Fruit fly (Drosophila melanogaster) whole organism, embryonic: ENCODE measurements around the gene Vm26Ac.

ENCODE experiments used
- Blimp-1 ChIP-seq: fragments of 200-800 bp; sonication (Bioruptor generic); optimal IDR thresholded peaks from 3 replicates; lab custom pipeline; 2018; ENCODE audit warnings: missing biosample characterization, missing genetic modification characterization, mild to moderate bottlenecking, moderate library complexity, missing genetic modification reagents
- Bteb2 ChIP-seq: fragments of 200-800 bp; sonication (Bioruptor generic); optimal IDR thresholded peaks from 2 replicates; lab custom pipeline; 2016; ENCODE audit warnings: missing biosample characterization, missing genetic modification characterization
- CG10979 ChIP-seq: fragments of 200-800 bp; sonication (Bioruptor generic); optimal IDR thresholded peaks from 2 replicates; lab custom pipeline; 2018; ENCODE audit warnings: missing biosample characterization, mild to moderate bottlenecking, missing genetic modification characterization, moderate library complexity
- CG13424 ChIP-seq: fragments of 200-800 bp; sonication (Bioruptor generic); optimal IDR thresholded peaks from 2 replicates; lab custom pipeline; 2019; ENCODE audit warnings: missing biosample characterization, mild to moderate bottlenecking, missing genetic modification characterization, moderate library complexity
- CG17568 ChIP-seq: fragments of 200-800 bp; sonication (Bioruptor generic); optimal IDR thresholded peaks from 2 replicates; lab custom pipeline; 2018; ENCODE audit warnings: missing biosample characterization, mild to moderate bottlenecking, missing genetic modification characterization, moderate library complexity
- CG2120 ChIP-seq: fragments of 200-800 bp; sonication (Bioruptor generic); optimal IDR thresholded peaks from 3 replicates; lab custom pipeline; 2016; ENCODE audit warnings: missing biosample characterization, missing genetic modification characterization
- CG3163 ChIP-seq: fragments of 200-800 bp; sonication (Bioruptor generic); optimal IDR thresholded peaks from 3 replicates; lab custom pipeline; 2016; ENCODE audit warnings: missing biosample characterization, missing genetic modification characterization
- CG34376 ChIP-seq: fragments of 200-800 bp; sonication (Bioruptor generic); optimal IDR thresholded peaks from 2 replicates; lab custom pipeline; 2018; ENCODE audit warnings: missing biosample characterization, mild to moderate bottlenecking, missing genetic modification characterization
- CG34422 ChIP-seq: fragments of 200-800 bp; sonication (Bioruptor generic); IDR thresholded peaks from 3 replicates; pipeline ENCODE4 v1.3.6; 2022; ENCODE audit warnings: missing biosample characterization, missing genetic modification characterization
- CG4707 ChIP-seq: fragments of 200-800 bp; sonication (Bioruptor generic); optimal IDR thresholded peaks from 2 replicates; lab custom pipeline; 2018; ENCODE audit warnings: missing biosample characterization, mild to moderate bottlenecking, missing genetic modification characterization, moderate library complexity
- CG7556 ChIP-seq: fragments of 200-800 bp; sonication (Bioruptor generic); optimal IDR thresholded peaks from 2 replicates; lab custom pipeline; 2017; ENCODE audit warnings: missing biosample characterization, mild to moderate bottlenecking, missing genetic modification characterization
- CG8281 ChIP-seq: fragments of 200-800 bp; sonication (Bioruptor generic); optimal IDR thresholded peaks from 2 replicates; lab custom pipeline; 2018; ENCODE audit warnings: missing biosample characterization, mild to moderate bottlenecking, missing genetic modification characterization, moderate library complexity
- Dek ChIP-seq: fragments of 200-800 bp; sonication (Bioruptor generic); optimal IDR thresholded peaks from 3 replicates; lab custom pipeline; 2019; ENCODE audit warnings: missing biosample characterization, mild to moderate bottlenecking, missing genetic modification characterization, moderate library complexity
- Doc3 ChIP-seq: fragments of 200-800 bp; sonication (Bioruptor generic); IDR thresholded peaks from 3 replicates; pipeline ENCODE4 v1.3.6; 2022; ENCODE audit warnings: missing biosample characterization, missing genetic modification characterization; ENCODE audit not compliant: partially characterized antibody
- Dref ChIP-seq: fragments of 200-800 bp; sonication (Bioruptor generic); IDR thresholded peaks from 2 replicates; pipeline ENCODE4 v1.3.6; 2022; ENCODE audit warnings: missing biosample characterization, missing genetic modification characterization
- Hr3 ChIP-seq: fragments of 200-800 bp; sonication (Bioruptor generic); optimal IDR thresholded peaks from 3 replicates; lab custom pipeline; 2016; ENCODE audit warnings: missing biosample characterization, missing genetic modification characterization
- Med ChIP-seq: fragments of 200-800 bp; sonication (Bioruptor generic); peaks from one replicate; lab custom pipeline; 2016; ENCODE audit warnings: missing biosample characterization, missing genetic modification characterization, mild to moderate bottlenecking, inconsistent platforms, moderate library complexity
- Ravus ChIP-seq: fragments of 200-800 bp; sonication (Bioruptor generic); IDR thresholded peaks from 2 replicates; pipeline ENCODE4 v1.3.6; 2022; ENCODE audit warnings: missing biosample characterization, missing genetic modification characterization
- Sox100B ChIP-seq: fragments of 200-800 bp; sonication (Bioruptor generic); optimal IDR thresholded peaks from 3 replicates; lab custom pipeline; 2018; ENCODE audit warnings: missing biosample characterization, mild to moderate bottlenecking, missing genetic modification characterization
- Spps ChIP-seq: fragments of 200-800 bp; sonication (Bioruptor generic); optimal IDR thresholded peaks from 2 replicates; lab custom pipeline; 2018; ENCODE audit warnings: missing biosample characterization, mild to moderate bottlenecking, missing genetic modification characterization
- amos ChIP-seq: fragments of 200-800 bp; sonication (Bioruptor generic); IDR thresholded peaks from 2 replicates; pipeline ENCODE4 v1.3.6; 2022; ENCODE audit warnings: missing biosample characterization, missing genetic modification characterization; ENCODE audit not compliant: partially characterized antibody
- bbx ChIP-seq: fragments of 200-800 bp; sonication (Bioruptor generic); IDR thresholded peaks from 2 replicates; pipeline ENCODE4 v1.3.6; 2022; ENCODE audit warnings: missing biosample characterization, missing genetic modification characterization; ENCODE audit not compliant: partially characterized antibody
- caup ChIP-seq: fragments of 200-800 bp; sonication (Bioruptor generic); optimal IDR thresholded peaks from 3 replicates; lab custom pipeline; 2017; ENCODE audit warnings: missing biosample characterization, mild to moderate bottlenecking, missing genetic modification characterization, moderate library complexity; ENCODE audit not compliant: severe bottlenecking
- cg ChIP-seq: fragments of 200-800 bp; sonication (Bioruptor generic); optimal IDR thresholded peaks from 3 replicates; lab custom pipeline; 2019; ENCODE audit warnings: missing biosample characterization, mild to moderate bottlenecking, missing genetic modification characterization, moderate library complexity
- ci ChIP-seq: fragments of 200-800 bp; sonication (Bioruptor generic); IDR thresholded peaks from 3 replicates; pipeline ENCODE4 v1.3.6; 2022; ENCODE audit warnings: missing biosample characterization, missing genetic modification characterization
- corto ChIP-seq: fragments of 200-800 bp; sonication (Bioruptor generic); optimal IDR thresholded peaks from 2 replicates; lab custom pipeline; 2016; ENCODE audit warnings: missing biosample characterization, mild to moderate bottlenecking, missing genetic modification characterization, moderate library complexity
- dm ChIP-seq: fragments of 200-800 bp; sonication (Bioruptor generic); optimal IDR thresholded peaks from 3 replicates; lab custom pipeline; 2016; ENCODE audit warnings: missing biosample characterization, missing genetic modification characterization
- ems ChIP-seq: fragments of 200-800 bp; sonication (Bioruptor generic); optimal IDR thresholded peaks from 3 replicates; lab custom pipeline; 2016; ENCODE audit warnings: missing biosample characterization, missing genetic modification characterization
- gsb ChIP-seq: fragments of 200-800 bp; sonication (Bioruptor generic); IDR thresholded peaks from 2 replicates; pipeline ENCODE4 v1.3.6; 2022; ENCODE audit warnings: missing biosample characterization, missing genetic modification characterization
- hkb ChIP-seq, 2 experiments: fragments of 200-800 bp in 1 of 2; fragments of >200 bp in 1 of 2; sonication (Bioruptor generic) in 1 of 2; IDR thresholded peaks in 1 of 2; optimal IDR thresholded peaks in 1 of 2; 2 replicates each; pipeline versions ENCODE4 v1.3.6 to Lab custom; 2017 to 2022; ENCODE audit warnings: missing biosample characterization in 1 of 2, missing genetic modification characterization in 1 of 2
- insv ChIP-seq, 2 experiments: fragments of 200-800 bp; sonication (Bioruptor generic); optimal IDR thresholded peaks; 3 replicates each; lab custom pipeline; 2016 to 2018; ENCODE audit warnings: missing biosample characterization in 2 of 2, missing genetic modification characterization in 2 of 2
- jigr1 ChIP-seq: fragments of 200-800 bp; sonication (Bioruptor generic); IDR thresholded peaks from 3 replicates; pipeline ENCODE4 v1.3.6; 2022; ENCODE audit warnings: missing biosample characterization, missing genetic modification characterization
- kay ChIP-seq: fragments of 200-800 bp; sonication (Bioruptor generic); optimal IDR thresholded peaks from 2 replicates; lab custom pipeline; 2016; ENCODE audit warnings: missing biosample characterization, missing genetic modification characterization
- lola ChIP-seq, 3 experiments: fragments of >200 bp in 2 of 3; fragments of 200-800 bp in 1 of 3; sonication (Bioruptor generic) in 1 of 3; optimal IDR thresholded peaks; 2 replicates each; lab custom pipeline; 2017 to 2019; ENCODE audit warnings: missing biosample characterization in 3 of 3, missing genetic modification characterization in 3 of 3, mild to moderate bottlenecking in 1 of 3, moderate library complexity in 1 of 3
- mld ChIP-seq: fragments of 200-800 bp; sonication (Bioruptor generic); IDR thresholded peaks from 3 replicates; pipeline ENCODE4 v1.3.6; 2022; ENCODE audit warnings: missing biosample characterization, missing genetic modification characterization; ENCODE audit not compliant: partially characterized antibody
- salm ChIP-seq: fragments of 200-800 bp; sonication (Bioruptor generic); optimal IDR thresholded peaks from 2 replicates; lab custom pipeline; 2018; ENCODE audit warnings: missing biosample characterization, mild to moderate bottlenecking, missing genetic modification characterization
- sc ChIP-seq, 3 experiments: fragments of >200 bp in 2 of 3; fragments of 200-800 bp in 1 of 3; sonication (Bioruptor generic) in 1 of 3; optimal IDR thresholded peaks; 2 replicates in 2 of 3; 3 replicates in 1 of 3; lab custom pipeline; 2017; ENCODE audit warnings: mild to moderate bottlenecking in 1 of 3, missing biosample characterization in 1 of 3, missing genetic modification characterization in 1 of 3, missing genetic modification reagents in 1 of 3
- shn ChIP-seq: fragments of 200-800 bp; sonication (Bioruptor generic); optimal IDR thresholded peaks from 3 replicates; lab custom pipeline; 2016; ENCODE audit warnings: missing biosample characterization, missing genetic modification characterization
- slou ChIP-seq: fragments of 200-800 bp; sonication (Bioruptor generic); optimal IDR thresholded peaks from 3 replicates; lab custom pipeline; 2016; ENCODE audit warnings: missing biosample characterization, missing genetic modification characterization
- slp2 ChIP-seq: fragments of 200-800 bp; sonication (Bioruptor generic); optimal IDR thresholded peaks from 2 replicates; lab custom pipeline; 2016; ENCODE audit warnings: missing biosample characterization, missing genetic modification characterization
- sna ChIP-seq: fragments of 200-800 bp; sonication (Bioruptor generic); IDR thresholded peaks from 2 replicates; pipeline ENCODE4 v1.3.6; 2022; ENCODE audit warnings: missing biosample characterization, missing genetic modification characterization; ENCODE audit not compliant: partially characterized antibody
- twi ChIP-seq: fragments of 200-800 bp; optimal IDR thresholded peaks from 2 replicates; lab custom pipeline; 2019; ENCODE audit warnings: missing biosample characterization, mild to moderate bottlenecking, missing genetic modification characterization, moderate library complexity

The Vm26Ac gene

dm6 chr2L:5944305-5945282 lies 13.8 kb downstream of the Vm26Ac start (continued):
- TF ChIP-seq lola (GFP tag; optimal IDR thresholded peaks at IDR 0.05; lab: Kevin White, UChicago) = peak in 1 of 3 experiments; percentile 3
- TF ChIP-seq sna (GFP tag; lab: Robert Waterston, UW) = no peak
- TF ChIP-seq Hr3 (GFP tag; lab: Kevin White, UChicago) = no peak
- no peak for TF ChIP-seq CG3163 (GFP tag; lab: Kevin White, UChicago)
- peak; percentile 13 for TF ChIP-seq shn (GFP tag; lab: Kevin White, UChicago)
- TF ChIP-seq ems (GFP tag; lab: Kevin White, UChicago) = no peak
- TF ChIP-seq CG17568 (GFP tag; lab: Kevin White, UChicago) = no peak
- TF ChIP-seq ci (GFP tag; lab: Robert Waterston, UW) = peak; percentile 78
- TF ChIP-seq amos (GFP tag; lab: Robert Waterston, UW) = no peak
- no peak for TF ChIP-seq Blimp-1 (GFP tag; lab: Kevin White, UChicago)
- peak; percentile 55 for TF ChIP-seq twi (tag; lab: Kevin White, UChicago)
- no peak for TF ChIP-seq Spps (tag; lab: Kevin White, UChicago)
- TF ChIP-seq salm (tag; lab: Kevin White, UChicago) = peak; percentile 25
- TF ChIP-seq kay (GFP tag; lab: Kevin White, UChicago) = peak; percentile 45
- TF ChIP-seq corto (GFP tag; lab: Kevin White, UChicago) = no peak
- TF ChIP-seq slp2 (GFP tag; lab: Kevin White, UChicago) = no peak
- TF ChIP-seq bbx (GFP tag; lab: Robert Waterston, UW) = peak; percentile 21; the same call in 1 of the 2 replicates
- TF ChIP-seq caup = peak; percentile 39
- TF ChIP-seq, all 482 proteins: peak for 75

DNA sequence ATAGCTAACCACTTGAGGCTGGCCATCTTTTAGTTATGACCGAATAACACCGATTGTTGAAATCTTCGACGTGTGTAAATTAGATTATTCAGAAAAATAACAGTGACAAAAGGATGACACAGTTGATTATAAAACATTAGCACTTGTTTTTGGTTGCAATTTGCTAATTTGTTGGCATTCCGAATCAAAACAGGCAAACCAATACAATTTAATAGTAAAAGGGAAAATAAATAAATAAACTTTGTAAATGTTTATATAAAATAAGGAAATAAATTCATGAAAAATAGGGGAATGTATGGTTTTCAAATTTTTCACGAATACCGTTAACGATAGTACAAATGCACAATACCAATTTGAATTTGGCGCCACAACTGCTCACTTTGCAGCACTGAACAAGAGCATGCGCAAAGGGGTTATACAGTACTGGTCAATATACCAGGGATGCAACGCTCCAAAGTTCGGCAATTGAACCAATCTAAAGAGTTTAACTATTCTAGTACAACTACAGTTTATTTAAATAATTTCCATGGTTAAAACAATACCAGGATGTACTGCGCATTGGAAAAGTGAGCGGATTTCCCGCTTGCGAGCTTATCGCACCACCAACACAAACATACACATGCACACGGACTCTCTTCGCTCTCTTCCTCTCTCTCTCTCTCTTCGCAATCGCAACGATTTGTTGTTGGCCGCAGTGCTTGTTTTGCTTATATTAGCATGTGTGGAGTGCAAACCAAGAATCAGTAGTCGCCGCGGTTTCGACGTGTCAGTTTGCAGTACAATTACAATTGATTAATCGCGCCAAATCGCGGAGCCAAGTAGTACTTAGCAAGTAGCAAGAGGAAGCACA lies 15.0 kb downstream of the Vm26Ac start, which contains the start of the genes Sfp26Ad and Gpdh1:
TSS of gene Sfp26Ad (minus strand) at position 76 of the 850 bp plus-strand sequence.
TSS of gene Gpdh1 (plus strand) at position 415 of the 850 bp plus-strand sequence.
- TF ChIP-seq Bteb2 (GFP tag; lab: Kevin White, UChicago) (peak; percentile 87), Spps (tag; lab: Kevin White, UChicago) (peak; percentile 11), Ravus (GFP tag; lab: Robert Waterston, UW) (no peak), CG2120 (peak; percentile 88), Sox100B (GFP tag; lab: Kevin White, UChicago) (peak; percentile 34), CG13424 (tag; lab: Kevin White, UChicago) (peak; percentile 66), sc (optimal IDR thresholded peaks at IDR 0.05; lab: Kevin White, UChicago) (no peak), sc (GFP tag; optimal IDR thresholded peaks at IDR 0.05; lab: Kevin White, UChicago) (no peak), mld (GFP tag; lab: Robert Waterston, UW) (no peak), Dref (GFP tag; lab: Robert Waterston, UW) (peak; percentile 48; the same call in 1 of the 2 replicates), slou (GFP tag; lab: Kevin White, UChicago) (peak; percentile 74), Med (peak; percentile 97), CG4707 (GFP tag; lab: Kevin White, UChicago) (peak; percentile 13), Dek (peak; percentile 42), CG8281 (no peak), CG7556 (GFP tag; lab: Kevin White, UChicago) (peak; percentile 78), gsb (peak; percentile 50), CG34422 (GFP tag; lab: Robert Waterston, UW) (peak; percentile 60; the same call in 2 of the 3 replicates), dm (GFP tag; lab: Kevin White, UChicago) (no peak), Doc3 (no peak; the same call in 2 of the 3 replicates), CG34376 (GFP tag; lab: Kevin White, UChicago) (peak; percentile 79), insv (GFP tag; optimal IDR thresholded peaks at IDR 0.05; lab: Kevin White, UChicago) (peak in 1 of 2 experiments; percentile 57), hkb (optimal IDR thresholded peaks at IDR 0.05; lab: Kevin White, UChicago) (no peak), hkb (GFP tag; IDR thresholded peaks at IDR 0.05; lab: Robert Waterston, UW) (peak; percentile 74), caup (peak; percentile 85), jigr1 (GFP tag; lab: Robert Waterston, UW) (no peak), CG10979 (tag; lab: Kevin White, UChicago) (peak; percentile 56), cg (GFP tag; lab: Kevin White, UChicago) (peak; percentile 95)
